Fruit fly (Drosophila melanogaster) whole organism, wandering third instar larva: ENCODE results near the gene her.

ENCODE experiments used
- CG32264 ChIP-seq: fragments of 200-800 bp; sonication (Bioruptor generic); optimal IDR thresholded peaks from 2 replicates; lab custom pipeline; 2016; ENCODE audit warnings: missing biosample characterization, missing genetic modification characterization
- Myc ChIP-seq: fragments of >200 bp; optimal IDR thresholded peaks from 2 replicates; lab custom pipeline; 2017
- br ChIP-seq: fragments of 200-800 bp; sonication (Bioruptor generic); optimal IDR thresholded peaks from 2 replicates; lab custom pipeline; 2016; ENCODE audit warnings: missing biosample characterization, missing genetic modification characterization
- h ChIP-seq: fragments of 200-800 bp; sonication (Bioruptor generic); optimal IDR thresholded peaks from 3 replicates; lab custom pipeline; 2016; ENCODE audit warnings: missing biosample characterization, mild to moderate bottlenecking, missing genetic modification characterization
- jim ChIP-seq: fragments of 175-275, 200-325 bp; sonication (Bioruptor generic); optimal IDR thresholded peaks from 2 replicates; lab custom pipeline; 2016; ENCODE audit warnings: missing biosample characterization, mild to moderate bottlenecking, missing genetic modification characterization
- sage ChIP-seq: fragments of 200-800 bp; sonication (Bioruptor generic); optimal IDR thresholded peaks from 2 replicates; lab custom pipeline; 2016; ENCODE audit warnings: missing biosample characterization, mild to moderate bottlenecking, missing genetic modification characterization

dm6 chr2L:16676651-16677359 lies at the start of gene her, which contains the start of gene Trpgamma:
- TF ChIP-seq br (GFP tag; lab: Kevin White, UChicago), result no peak
- TF ChIP-seq CG32264 (GFP tag; lab: Kevin White, UChicago), result peak; percentile 38
- TF ChIP-seq sage (GFP tag; lab: Kevin White, UChicago), result peak; percentile 63
- no peak for TF ChIP-seq jim (GFP tag; lab: Kevin White, UChicago)
- no peak for TF ChIP-seq h (GFP tag; lab: Kevin White, UChicago)
- TF ChIP-seq Myc (lab: Kevin White, UChicago), result no peak
